Worm (Caenorhabditis elegans): ENCODE results near the gene cyp-25A1.

DNA sequence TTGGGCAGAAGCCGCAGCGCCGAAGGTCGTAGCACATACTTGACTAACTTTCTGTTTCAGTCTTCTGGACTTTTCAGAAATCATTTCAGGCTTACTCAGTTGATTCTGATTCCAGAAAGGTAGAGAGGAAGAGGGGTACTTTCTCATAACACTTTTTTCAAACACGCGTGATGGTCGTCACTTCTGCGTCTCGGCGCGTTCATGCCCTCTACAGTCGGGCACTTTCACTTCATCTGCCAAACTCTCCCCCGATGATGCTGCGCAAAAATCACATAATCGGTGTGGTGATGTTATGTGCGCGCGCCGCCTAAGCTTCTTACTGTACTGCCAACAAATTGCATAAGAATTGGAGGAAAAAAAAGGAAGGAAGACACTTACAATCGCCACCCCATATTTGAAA, 24.8 kb upstream of the cyp-25A1 start:
- no peak for TF ChIP-seq dao-5 (tag; optimal IDR thresholded peaks at IDR 0.05)
- TF ChIP-seq him-1 (tag; optimal IDR thresholded peaks at IDR 0.05), result no peak
- no peak for TF ChIP-seq W03F9.2 (tag; optimal IDR thresholded peaks at IDR 0.05)
